Fruit fly (Drosophila melanogaster) whole organism, pupa: Measurements from ENCODE around the gene Uro.

Source experiments
- Pif1B ChIP-seq: fragments of 200-800 bp; sonication (Bioruptor generic); optimal IDR thresholded peaks from 3 replicates; lab custom pipeline; 2016; ENCODE audit warnings: missing biosample characterization, missing genetic modification characterization
- fd96Ca ChIP-seq: fragments of 200-800 bp; sonication (Bioruptor generic); IDR thresholded peaks from 3 replicates; pipeline ENCODE4 v1.3.6; 2022; ENCODE audit warnings: missing biosample characterization, missing genetic modification characterization
- gl ChIP-seq: fragments of 200-800 bp; sonication (Bioruptor generic); optimal IDR thresholded peaks from 2 replicates; lab custom pipeline; 2018; ENCODE audit warnings: missing biosample characterization, mild to moderate bottlenecking, missing genetic modification characterization

dm6 chr2L:7791356-7791738 lies 11.5 kb downstream of the Uro start:
- TF ChIP-seq Pif1B: no peak
- no peak for TF ChIP-seq gl (tag; lab: Kevin White, UChicago)
- no peak for TF ChIP-seq fd96Ca (GFP tag; lab: Robert Waterston, UW)
